Fruit fly (Drosophila melanogaster): ENCODE results near the gene CG14194.

DNA sequence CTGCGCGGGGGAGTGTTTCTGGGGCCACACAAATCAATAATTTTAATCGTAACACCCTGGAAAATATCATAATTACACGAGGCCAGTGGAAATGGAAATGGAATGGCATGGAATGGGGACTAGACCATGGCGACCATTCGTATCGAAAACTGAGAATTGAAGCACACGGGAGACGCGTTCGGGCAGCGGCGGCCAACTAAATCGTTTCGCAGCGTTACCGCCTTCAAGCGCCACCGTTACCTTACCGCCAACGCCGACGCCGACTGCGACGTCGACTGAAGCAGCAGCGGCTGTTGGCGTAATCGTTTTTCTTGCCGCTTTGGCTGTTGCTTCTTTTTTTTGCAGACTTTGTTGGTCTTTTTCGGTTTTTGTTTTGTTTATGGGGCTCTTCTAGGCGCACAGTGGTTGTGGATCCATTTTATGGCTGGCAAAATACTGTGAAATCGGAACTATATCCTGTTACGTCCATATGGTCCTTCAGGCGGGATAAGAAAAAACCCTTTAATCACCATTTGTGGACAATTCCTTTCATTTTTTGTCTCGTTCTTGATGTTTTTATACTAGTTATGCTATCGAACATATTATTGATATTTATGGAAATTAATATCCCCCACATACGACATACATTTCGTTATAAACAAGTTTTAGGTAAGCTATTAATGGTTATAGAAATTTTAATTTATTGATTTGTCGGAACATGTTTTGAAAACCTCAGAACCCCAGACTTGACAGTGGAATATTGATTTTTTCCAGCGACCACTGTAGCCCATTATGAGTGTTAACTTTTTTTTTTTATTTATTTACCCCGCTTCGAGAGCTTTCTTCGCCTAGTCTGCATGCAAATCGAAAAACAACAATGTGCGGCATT, 28.0 kb upstream of the CG14194 start:
- no peak for TF ChIP-seq h (optimal IDR thresholded peaks at IDR 0.05)
- no peak for TF ChIP-seq psq (optimal IDR thresholded peaks at IDR 0.05)
- no peak for TF ChIP-seq ttk (optimal IDR thresholded peaks at IDR 0.05)
- no peak for TF ChIP-seq Myc (optimal IDR thresholded peaks at IDR 0.05)
- TF ChIP-seq Sin3A (optimal IDR thresholded peaks at IDR 0.05) = no peak
- no peak for TF ChIP-seq insv (optimal IDR thresholded peaks at IDR 0.05)

Data from Kc167 (cell line).